Worm (Caenorhabditis elegans) whole organism, L3 larva: Measurements from ENCODE around the gene srj-5.

ENCODE experiments used
- elt-1 ChIP-seq: fragments of 150-350 bp; optimal IDR thresholded peaks from 2 replicates; lab custom pipeline; 2014; ENCODE audit warnings: missing biosample characterization, missing genetic modification characterization
- ztf-4 ChIP-seq: fragments of 150-350 bp; optimal IDR thresholded peaks from 2 replicates; lab custom pipeline; 2014; ENCODE audit warnings: missing biosample characterization, missing genetic modification characterization

DNA sequence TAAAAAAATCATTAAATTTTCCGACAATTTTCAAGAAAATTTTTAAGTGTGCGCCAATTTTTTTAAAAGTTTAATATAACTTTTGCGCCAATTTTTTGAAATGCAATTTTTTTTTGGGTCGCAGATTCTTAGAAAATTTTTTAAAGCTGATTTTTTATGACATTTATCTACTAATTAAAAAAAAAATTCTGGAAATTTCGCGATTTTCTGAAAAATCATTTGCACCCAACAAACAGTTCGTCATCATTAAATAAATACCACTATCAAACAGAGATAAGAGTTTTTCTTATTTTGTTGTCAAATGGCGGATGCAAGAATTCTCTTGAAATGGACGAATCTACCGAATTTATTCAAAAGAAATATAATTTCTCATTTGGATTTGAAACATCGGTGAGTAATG is 37.6 kb downstream of the srj-5 start, which contains the start of gene F48G7.13:
- TF ChIP-seq elt-1 (tag; lab: Kevin White, UChicago), result no peak
- TF ChIP-seq ztf-4, result no peak
